Worm (Caenorhabditis elegans): ENCODE results near the gene tag-234.
A peak's percentile ranks its signal among the peaks of the same experiment; 100 is the strongest.

tag-234 gene

ce11 chrII:5885966-5886621 lies 22.1 kb downstream of the tag-234 start (continued):
- peak; percentile 94 for TF ChIP-seq blmp-1 (tag; optimal IDR thresholded peaks at IDR 0.05; ENCODE audit: insufficient read depth)
- peak in 1 of 2 experiments; percentile 27 for TF ChIP-seq lsy-2 (tag; optimal IDR thresholded peaks at IDR 0.05)
- no peak for TF ChIP-seq nhr-23 (tag; optimal IDR thresholded peaks at IDR 0.05)
- TF ChIP-seq gmeb-1 (tag; optimal IDR thresholded peaks at IDR 0.05) = no peak
- TF ChIP-seq lin-11 (tag; optimal IDR thresholded peaks at IDR 0.05) = no peak
- peak; percentile 40 for TF ChIP-seq fos-1 (tag; optimal IDR thresholded peaks at IDR 0.05)
- no peak for TF ChIP-seq snpc-4 (tag; optimal IDR thresholded peaks at IDR 0.05)
- no peak for TF ChIP-seq dmd-4 (tag; optimal IDR thresholded peaks at IDR 0.05)

ce11 chrII:5889417-5890139 lies 25.6 kb downstream of the tag-234 start:
- TF ChIP-seq nhr-25 (tag; optimal IDR thresholded peaks at IDR 0.05) (peak; percentile 15), lin-13 (GFP tag; optimal IDR thresholded peaks at IDR 0.05) (no peak)

ce11 chrII:5892813-5893212 lies 28.8 kb downstream of the tag-234 start:
- TF ChIP-seq R02D3.7 (tag; optimal IDR thresholded peaks at IDR 0.05) (no peak), C34F6.9 (tag; optimal IDR thresholded peaks at IDR 0.05) (no peak), sem-4 (tag; optimal IDR thresholded peaks at IDR 0.05) (no peak), ZK546.5 (tag; optimal IDR thresholded peaks at IDR 0.05) (no peak), peb-1 (tag; optimal IDR thresholded peaks at IDR 0.05) (no peak), mdl-1 (tag; optimal IDR thresholded peaks at IDR 0.05) (no peak), ztf-4 (tag; optimal IDR thresholded peaks at IDR 0.05) (no peak), zag-1 (tag; optimal IDR thresholded peaks at IDR 0.05) (no peak), alr-1 (tag; optimal IDR thresholded peaks at IDR 0.05) (no peak), lin-11 (tag; optimal IDR thresholded peaks at IDR 0.05) (no peak), mbf-1 (tag; optimal IDR thresholded peaks at IDR 0.05) (no peak)

- TF ChIP-seq nhr-11 (tag; optimal IDR thresholded peaks at IDR 0.05) (no peak), fos-1 (tag; optimal IDR thresholded peaks at IDR 0.05) (no peak)
These were observed 31.9 kb downstream of the tag-234 start, which contains the start of gene F59G1.4 for ce11 chrII:5895870-5896269. TSS of gene F59G1.4 (plus strand) at chrII:5896170.

ce11 chrII:5896512-5896911 lies 32.5 kb downstream of the tag-234 start:
- TF ChIP-seq nhr-21 (tag; optimal IDR thresholded peaks at IDR 0.05) (peak; percentile 23), mab-5 (tag; optimal IDR thresholded peaks at IDR 0.05) (no peak)

ce11 chrII:5899080-5899479 lies 35.1 kb downstream of the tag-234 start:
- TF ChIP-seq nhr-129 (tag; optimal IDR thresholded peaks at IDR 0.05) (no peak), lin-11 (tag; optimal IDR thresholded peaks at IDR 0.05) (no peak), ceh-82 (tag; optimal IDR thresholded peaks at IDR 0.05) (no peak), nhr-21 (tag; optimal IDR thresholded peaks at IDR 0.05) (no peak), nhr-23 (tag; optimal IDR thresholded peaks at IDR 0.05) (no peak), egl-27 (tag; optimal IDR thresholded peaks at IDR 0.05) (peak; percentile 26), lin-39 (tag; optimal IDR thresholded peaks at IDR 0.05) (no peak), nhr-11 (tag; optimal IDR thresholded peaks at IDR 0.05) (no peak), nhr-237 (tag; optimal IDR thresholded peaks at IDR 0.05) (no peak), sma-9 (GFP tag; optimal IDR thresholded peaks at IDR 0.05) (no peak), sma-9 (tag; optimal IDR thresholded peaks at IDR 0.05) (no peak), elt-1 (tag; optimal IDR thresholded peaks at IDR 0.05) (no peak), nhr-12 (tag; optimal IDR thresholded peaks at IDR 0.05) (no peak), unc-55 (GFP tag; optimal IDR thresholded peaks at IDR 0.05) (no peak), unc-39 (tag; optimal IDR thresholded peaks at IDR 0.05) (no peak), crh-2 (tag; optimal IDR thresholded peaks at IDR 0.05) (no peak), fos-1 (tag; optimal IDR thresholded peaks at IDR 0.05) (no peak), Y55F3AM.14 (GFP tag; optimal IDR thresholded peaks at IDR 0.05) (no peak), mdl-1 (tag; optimal IDR thresholded peaks at IDR 0.05) (no peak), skn-1 (tag; optimal IDR thresholded peaks at IDR 0.05) (no peak), mab-5 (tag; optimal IDR thresholded peaks at IDR 0.05) (no peak), lsy-2 (tag; optimal IDR thresholded peaks at IDR 0.05) (peak in 1 of 2 experiments; percentile 6), ztf-1 (GFP tag; conservative IDR thresholded peaks at IDR 0.05) (no peak), blmp-1 (tag; optimal IDR thresholded peaks at IDR 0.05; ENCODE audit: insufficient read depth) (peak; percentile 96), nhr-77 (tag; optimal IDR thresholded peaks at IDR 0.05) (no peak), lin-13 (GFP tag; optimal IDR thresholded peaks at IDR 0.05) (no peak), ztf-11 (tag; optimal IDR thresholded peaks at IDR 0.05) (no peak), F13H6.1 (tag; optimal IDR thresholded peaks at IDR 0.05) (peak; percentile 19), R02D3.7 (tag; optimal IDR thresholded peaks at IDR 0.05) (no peak), gmeb-1 (tag; optimal IDR thresholded peaks at IDR 0.05) (no peak), ama-1 (optimal IDR thresholded peaks at IDR 0.05) (no peak)

Measured in whole organism, L2 larva.